Worm (Caenorhabditis elegans) whole organism, L3 larva: ENCODE measurements around the gene T02E9.6.

ENCODE experiments used
- ZK546.5 ChIP-seq: sonication (generic microtip); optimal IDR thresholded peaks from 2 replicates; lab custom pipeline; 2017; ENCODE audit warnings: missing biosample characterization, missing genetic modification characterization
- ama-1 ChIP-seq: fragments of 150-350 bp; optimal IDR thresholded peaks from 2 replicates; lab custom pipeline; 2018
- ceh-9 ChIP-seq: sonication (generic microtip); optimal IDR thresholded peaks from 2 replicates; lab custom pipeline; 2018; ENCODE audit warnings: missing biosample characterization, missing genetic modification characterization
- nfya-1 ChIP-seq: sonication (generic microtip); optimal IDR thresholded peaks from 2 replicates; lab custom pipeline; 2017; ENCODE audit warnings: missing genetic modification characterization, mild to moderate bottlenecking, missing compliant biosample characterization, antibody characterized with exemption, moderate library complexity; ENCODE audit not compliant: insufficient read depth
- nhr-11 ChIP-seq: fragments of 150-350 bp; optimal IDR thresholded peaks from 2 replicates; lab custom pipeline; 2014; ENCODE audit warnings: missing biosample characterization, missing genetic modification characterization
- nhr-237 ChIP-seq: fragments of 150-350 bp; optimal IDR thresholded peaks from 2 replicates; lab custom pipeline; 2014; ENCODE audit warnings: missing biosample characterization, missing genetic modification characterization
- nhr-25 ChIP-seq: sonication (generic microtip); optimal IDR thresholded peaks from 2 replicates; lab custom pipeline; 2017; ENCODE audit warnings: missing biosample characterization, missing genetic modification characterization
- nhr-77 ChIP-seq: fragments of 150-350 bp; optimal IDR thresholded peaks from 2 replicates; lab custom pipeline; 2014; ENCODE audit warnings: missing biosample characterization, missing genetic modification characterization
- skn-1 ChIP-seq: fragments of 150-350 bp; optimal IDR thresholded peaks from 2 replicates; lab custom pipeline; 2014; ENCODE audit warnings: missing biosample characterization, missing genetic modification characterization
- snpc-4 ChIP-seq: fragments of 150-350 bp; optimal IDR thresholded peaks from 2 replicates; lab custom pipeline; 2014; ENCODE audit warnings: missing biosample characterization, missing genetic modification characterization
- unc-62 ChIP-seq: fragments of 150-350 bp; sonication (generic microtip); optimal IDR thresholded peaks from 4 replicates; lab custom pipeline; 2014; ENCODE audit warnings: missing biosample characterization, missing genetic modification reagents, missing genetic modification characterization
- zag-1 ChIP-seq: fragments of 150-350 bp; optimal IDR thresholded peaks from 2 replicates; lab custom pipeline; 2014; ENCODE audit warnings: missing biosample characterization, missing genetic modification characterization

- no peak for TF ChIP-seq nhr-237
- TF ChIP-seq nhr-11 (tag; lab: Kevin White, UChicago) = no peak
- no peak for TF ChIP-seq ZK546.5 (tag; lab: Kevin White, UChicago)
- TF ChIP-seq zag-1 (tag; lab: Kevin White, UChicago) = no peak
- TF ChIP-seq nhr-25 (tag; lab: Kevin White, UChicago) = no peak
- no peak for TF ChIP-seq ceh-9
- no peak for TF ChIP-seq nfya-1
- TF ChIP-seq ama-1 (lab: Kevin White, UChicago) = no peak
- TF ChIP-seq skn-1 = no peak
- no peak for TF ChIP-seq unc-62
- TF ChIP-seq snpc-4 (tag; lab: Kevin White, UChicago) = no peak
- TF ChIP-seq nhr-77 (tag; lab: Kevin White, UChicago) = no peak
These were observed 29.5 kb upstream of the T02E9.6 start for ce11 chrV:11363575-11363974.
